Worm (Caenorhabditis elegans): ENCODE data around the gene C54D2.6.
A peak's percentile ranks its signal among the peaks of the same experiment; 100 is the strongest.

The C54D2.6 gene

ce11 chrX:7866493-7866892 lies 19.2 kb upstream of the C54D2.6 start (continued):
- TF ChIP-seq nhr-25 (tag; optimal IDR thresholded peaks at IDR 0.05; ENCODE audit: borderline replicate concordance, insufficient read depth): no peak
- TF ChIP-seq lir-3 (tag; optimal IDR thresholded peaks at IDR 0.05): no peak
- no peak for TF ChIP-seq jun-1 (tag; optimal IDR thresholded peaks at IDR 0.05)
- TF ChIP-seq hlh-30 (tag; optimal IDR thresholded peaks at IDR 0.05; ENCODE audit: insufficient read depth): peak; percentile 35
- TF ChIP-seq set-16 (GFP tag; IDR thresholded peaks at IDR 0.05): no peak
- peak; percentile 37; the same call in 1 of the 2 replicates for TF ChIP-seq dmd-6 (GFP tag; IDR thresholded peaks at IDR 0.05)
- TF ChIP-seq Y105C5A.15 (GFP tag; IDR thresholded peaks at IDR 0.05): no peak
- peak in 1 of 2 experiments; percentile 93 for TF ChIP-seq unc-62 (GFP tag; optimal IDR thresholded peaks at IDR 0.05 in 1 of 2)
- no peak for TF ChIP-seq unc-62 (tag; optimal IDR thresholded peaks at IDR 0.05)
- no peak for TF ChIP-seq mxl-3 (GFP tag; optimal IDR thresholded peaks at IDR 0.05)

ce11 chrX:7842241-7842640 lies 5.1 kb downstream of the C54D2.6 start, which contains the start of gene idpp-11:
idpp-11 (plus strand) TSS chrX:7842541.
- TF ChIP-seq gei-8 (GFP tag; optimal IDR thresholded peaks at IDR 0.05): no peak

DNA sequence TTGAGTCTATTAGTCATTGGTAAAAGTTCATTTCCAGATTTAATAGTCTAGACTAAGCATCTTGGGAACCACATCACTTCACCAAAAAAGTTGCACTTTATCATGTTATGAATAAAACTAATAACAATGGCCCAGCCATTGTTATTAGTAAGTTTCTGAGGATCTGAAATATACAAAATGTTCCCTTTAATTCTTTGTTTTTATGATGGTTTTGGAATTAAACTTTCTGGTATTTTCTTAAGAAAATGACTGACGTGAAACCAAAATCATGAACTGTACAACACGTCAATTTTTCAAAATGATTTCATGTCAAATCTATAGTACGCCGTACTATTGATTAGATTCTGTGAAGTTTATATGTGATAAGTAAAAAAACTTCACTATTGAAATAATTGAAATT lies 7.3 kb downstream of the C54D2.6 start:
- TF ChIP-seq Y5F2A.4 (GFP tag; optimal IDR thresholded peaks at IDR 0.05) (no peak), aha-1 (tag) (peak; percentile 97), nhr-11 (tag; optimal IDR thresholded peaks at IDR 0.05) (no peak), ces-1 (GFP tag; optimal IDR thresholded peaks at IDR 0.05) (no peak), hmg-1.1 (GFP tag; IDR thresholded peaks at IDR 0.05) (no peak)

DNA sequence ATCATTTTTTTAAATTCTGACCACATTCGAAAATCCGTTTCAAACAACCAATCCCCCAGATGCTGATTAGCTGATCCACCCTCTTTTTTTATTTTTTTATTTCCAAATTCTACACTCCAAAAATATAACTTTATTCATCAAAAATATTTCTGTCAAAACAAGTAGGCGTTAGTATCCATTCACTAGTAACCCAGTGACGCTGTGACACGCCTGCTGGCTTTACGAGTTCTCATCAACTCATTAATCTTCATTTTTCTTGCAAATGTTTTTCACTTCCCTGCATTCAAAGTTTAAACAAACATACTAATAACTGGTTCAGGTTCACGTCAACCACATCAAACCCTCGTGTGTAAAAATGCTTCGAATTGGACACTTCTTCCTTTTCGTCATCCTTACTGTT lies 8.7 kb downstream of the C54D2.6 start, which contains the start of gene nlp-101:
Gene nlp-101 (plus strand): TSS at position 301 of the 400 bp plus-strand sequence.
- TF ChIP-seq hlh-30 (tag; optimal IDR thresholded peaks at IDR 0.05; ENCODE audit: insufficient read depth) (no peak), unc-62 (GFP tag; optimal IDR thresholded peaks at IDR 0.05 in 1 of 2) (peak in 1 of 2 experiments; percentile 1), unc-62 (tag; optimal IDR thresholded peaks at IDR 0.05) (no peak)

DNA sequence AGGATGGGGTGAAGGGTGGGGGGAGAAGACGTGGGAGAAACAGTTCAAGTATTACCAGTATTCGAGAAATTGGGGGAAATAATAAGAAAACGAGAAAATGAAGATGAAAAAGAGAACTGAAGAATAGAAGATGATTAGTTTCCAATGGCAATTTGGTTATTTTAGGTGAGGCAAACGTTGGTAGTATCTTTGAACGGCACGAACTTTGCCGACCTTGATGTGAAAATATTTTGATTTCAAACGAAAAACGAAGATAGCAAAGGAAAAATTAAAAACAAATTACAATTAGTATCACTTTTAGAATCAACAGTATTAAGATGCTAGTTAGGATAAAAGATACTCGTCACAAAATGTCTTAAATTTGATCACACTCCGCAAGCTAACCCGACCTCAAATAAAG lies 13.2 kb downstream of the C54D2.6 start, which contains the start of gene sul-3:
Gene sul-3 (minus strand): TSS at position 101 of the 400 bp plus-strand sequence.
- peak in 1 of 2 experiments; percentile 56 for TF ChIP-seq unc-62 (GFP tag; optimal IDR thresholded peaks at IDR 0.05 in 1 of 2)
- no peak for TF ChIP-seq unc-62 (tag; optimal IDR thresholded peaks at IDR 0.05)
- TF ChIP-seq aha-1 (tag): peak; percentile 28
- TF ChIP-seq F44E2.7 (GFP tag; IDR thresholded peaks at IDR 0.05): no peak

ce11 chrX:7827989-7828388 lies 19.3 kb downstream of the C54D2.6 start:
- TF ChIP-seq dmd-6 (GFP tag; IDR thresholded peaks at IDR 0.05): peak; percentile 59
- TF ChIP-seq R02D3.7 (tag; optimal IDR thresholded peaks at IDR 0.05): no peak
- no peak for TF ChIP-seq daf-16 (GFP tag; optimal IDR thresholded peaks at IDR 0.05)
- TF ChIP-seq daf-16 (tag; optimal IDR thresholded peaks at IDR 0.05): peak; percentile 91
- TF ChIP-seq tag-97 (GFP tag; IDR thresholded peaks at IDR 0.05): no peak
- no peak for TF ChIP-seq spr-3 (GFP tag; optimal IDR thresholded peaks at IDR 0.05)

DNA sequence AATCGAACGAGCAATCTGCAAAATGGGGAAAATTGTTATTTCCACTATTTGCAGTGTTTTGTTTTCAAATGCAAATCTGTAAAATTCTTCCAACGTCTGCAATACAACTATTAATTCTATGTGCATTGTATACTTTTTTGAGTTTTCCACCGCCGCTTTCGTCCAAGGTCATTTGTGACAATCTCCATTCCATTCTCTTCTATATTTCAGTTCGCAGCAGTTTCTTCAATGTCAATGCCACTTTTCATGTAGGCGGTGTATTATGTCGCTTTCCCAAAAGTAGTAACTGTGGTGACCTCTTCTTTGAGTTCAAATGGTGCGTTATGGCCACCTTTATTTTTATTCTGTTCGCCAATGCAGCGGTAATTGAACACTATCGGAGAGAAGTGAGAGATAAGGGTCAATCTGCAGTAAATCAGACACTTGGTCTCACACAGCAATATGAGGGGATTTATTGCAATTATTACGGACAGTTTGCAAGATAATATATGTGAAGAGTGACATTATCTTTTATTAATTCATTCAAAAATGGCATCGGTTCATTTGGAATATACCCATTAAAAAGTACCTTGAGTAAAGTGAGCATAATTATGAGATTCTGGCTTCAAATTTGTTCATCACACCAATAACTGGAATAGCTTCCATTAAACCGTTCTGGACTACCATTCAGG lies 20.6 kb downstream of the C54D2.6 start:
- peak; percentile 53 for TF ChIP-seq nhr-28 (tag; optimal IDR thresholded peaks at IDR 0.05)
- no peak for TF ChIP-seq set-16 (GFP tag; IDR thresholded peaks at IDR 0.05)

ce11 chrX:7825707-7826106 lies 21.6 kb downstream of the C54D2.6 start:
- TF ChIP-seq daf-16 (GFP tag; optimal IDR thresholded peaks at IDR 0.05): peak in 1 of 2 experiments; percentile 71
- TF ChIP-seq daf-16 (tag; optimal IDR thresholded peaks at IDR 0.05): peak; percentile 73
- peak; percentile 50 for TF ChIP-seq zip-2 (tag; optimal IDR thresholded peaks at IDR 0.05)
- no peak for TF ChIP-seq set-16 (GFP tag; IDR thresholded peaks at IDR 0.05)
- peak; percentile 30; the same call in 1 of the 2 replicates for TF ChIP-seq dmd-6 (GFP tag; IDR thresholded peaks at IDR 0.05)
- TF ChIP-seq daf-19 (GFP tag; conservative IDR thresholded peaks at IDR 0.05): 0 out of 2 replicates have a peak, but pooled peaks have one; percentile 18
- TF ChIP-seq T26A8.4 (GFP tag; IDR thresholded peaks at IDR 0.05): peak; percentile 31; the same call in 1 of the 2 replicates
- peak; percentile 59 for TF ChIP-seq mes-2 (tag; optimal IDR thresholded peaks at IDR 0.05; ENCODE audit: poor library complexity, severe bottlenecking)
- no peak for TF ChIP-seq ctbp-1 (GFP tag; IDR thresholded peaks at IDR 0.05)
- peak; percentile 67 for TF ChIP-seq nhr-11 (tag; optimal IDR thresholded peaks at IDR 0.05)
- no peak for TF ChIP-seq lin-39 (tag; optimal IDR thresholded peaks at IDR 0.05)
- TF ChIP-seq aha-1 (tag): peak; percentile 6
- peak in 1 of 2 experiments; percentile 63 for TF ChIP-seq mdl-1 (tag; optimal IDR thresholded peaks at IDR 0.05)
- TF ChIP-seq rbr-2 (tag; optimal IDR thresholded peaks at IDR 0.05): peak; percentile 20
- peak; percentile 97 for TF ChIP-seq ztf-7 (tag; optimal IDR thresholded peaks at IDR 0.05)
- peak; percentile 50 for TF ChIP-seq hlh-30 (tag; optimal IDR thresholded peaks at IDR 0.05; ENCODE audit: insufficient read depth)
- TF ChIP-seq nhr-28 (tag; optimal IDR thresholded peaks at IDR 0.05): peak; percentile 78
- TF ChIP-seq snpc-4 (tag; optimal IDR thresholded peaks at IDR 0.05): no peak
- peak; percentile 89 for TF ChIP-seq aly-2 (tag; optimal IDR thresholded peaks at IDR 0.05)
- TF ChIP-seq egl-43 (GFP tag; IDR thresholded peaks at IDR 0.05): peak; percentile 42; the same call in 1 of the 2 replicates
